Fruit fly (Drosophila melanogaster): ENCODE results near the gene CG11768.

DNA sequence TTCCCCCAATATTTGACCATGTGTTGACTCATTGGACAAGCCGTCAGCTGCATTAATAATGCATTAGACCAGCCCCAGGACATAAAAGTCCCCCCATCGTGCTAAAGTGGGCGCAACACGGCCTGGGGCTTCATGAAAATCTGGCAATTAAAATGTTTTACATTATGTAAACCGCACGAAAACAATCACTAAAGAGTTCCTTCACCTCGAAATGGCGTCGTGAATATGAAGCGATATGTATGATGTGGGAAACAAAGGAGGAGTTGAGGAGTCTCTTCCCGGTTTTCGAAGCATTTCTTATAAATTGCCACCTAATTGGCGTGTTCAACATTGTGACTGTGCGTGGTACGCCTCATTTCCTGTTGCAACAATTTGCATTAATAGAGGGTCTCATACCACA, 25.3 kb downstream of the CG11768 start:
- TF ChIP-seq Sin3A (optimal IDR thresholded peaks at IDR 0.05): no peak
- TF ChIP-seq h (optimal IDR thresholded peaks at IDR 0.05): no peak
- TF ChIP-seq insv (optimal IDR thresholded peaks at IDR 0.05): no peak
- TF ChIP-seq Myc (optimal IDR thresholded peaks at IDR 0.05): no peak
- TF ChIP-seq ttk (optimal IDR thresholded peaks at IDR 0.05): no peak
